Fruit fly (Drosophila melanogaster): Measurements from ENCODE around the gene Mhcl.

Mhcl gene

DNA sequence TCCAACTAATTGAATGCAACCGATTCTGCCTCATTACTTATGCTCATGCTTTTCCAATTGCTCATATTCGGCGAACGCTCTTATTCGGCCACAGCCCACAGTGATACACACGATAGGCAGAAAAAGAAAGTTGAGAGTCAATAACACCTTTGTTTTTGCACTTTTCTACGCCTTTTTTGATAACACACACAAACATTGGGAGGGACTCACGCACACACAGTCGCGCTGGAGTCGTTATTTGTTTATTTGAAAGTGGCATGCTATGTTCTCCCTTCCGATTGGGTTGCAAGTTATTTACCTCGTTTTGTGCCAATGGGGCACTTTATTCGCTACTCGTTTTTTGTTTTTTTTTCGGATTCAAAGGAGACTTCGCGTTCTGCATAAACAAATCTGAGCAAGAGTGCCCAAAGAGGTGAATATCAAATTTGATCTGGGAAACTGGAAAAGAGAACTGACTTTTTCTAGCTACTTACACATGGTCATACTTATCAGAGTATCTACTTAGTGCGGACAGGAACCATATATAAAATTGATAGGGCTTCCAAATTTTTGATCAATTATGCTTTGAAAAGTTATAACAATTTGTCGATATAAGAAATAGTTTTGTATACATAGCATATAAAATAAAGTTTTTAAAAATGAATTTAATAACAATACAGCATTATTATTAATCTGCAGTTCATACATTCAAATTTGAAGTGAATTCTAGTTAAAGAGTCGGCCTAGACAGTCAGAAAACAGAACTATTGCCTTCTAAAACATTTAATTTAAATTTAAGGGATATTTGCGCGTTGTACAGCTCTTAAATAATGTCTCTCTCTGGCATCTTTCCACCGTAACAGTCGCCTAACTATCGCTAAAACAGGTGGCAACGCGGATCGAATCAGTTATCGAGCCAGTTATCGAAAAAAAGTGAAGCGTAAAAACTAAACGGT lies at the start of gene Mhcl, which contains the start of gene Akt:
Gene Mhcl, minus strand, starts transcription at position 429 of the 935 bp plus-strand sequence.
Gene Akt, plus strand, starts transcription at position 896 of the 935 bp plus-strand sequence.
- peak; percentile 44 for TF ChIP-seq grn (GFP tag; optimal IDR thresholded peaks at IDR 0.05)
- peak; percentile 73 for TF ChIP-seq Sry-δ (GFP tag; optimal IDR thresholded peaks at IDR 0.05)
- TF ChIP-seq CG12299 (tag; optimal IDR thresholded peaks at IDR 0.05): no peak
- peak; percentile 15 for TF ChIP-seq CG2678 (tag; optimal IDR thresholded peaks at IDR 0.05)
- TF ChIP-seq CG4328 (GFP tag; optimal IDR thresholded peaks at IDR 0.05): no peak
- TF ChIP-seq CG11723 (GFP tag; optimal IDR thresholded peaks at IDR 0.05): no peak
- peak; percentile 52 for TF ChIP-seq pzg (GFP tag; optimal IDR thresholded peaks at IDR 0.05)
- TF ChIP-seq Jarid2 (GFP tag; optimal IDR thresholded peaks at IDR 0.05): no peak
- no peak for TF ChIP-seq CG12236 (GFP tag; optimal IDR thresholded peaks at IDR 0.05)
- peak; percentile 86 for TF ChIP-seq BEAF-32 (GFP tag; optimal IDR thresholded peaks at IDR 0.05)
- no peak for TF ChIP-seq CG1529 (GFP tag; optimal IDR thresholded peaks at IDR 0.05)
- TF ChIP-seq tna (GFP tag; IDR thresholded peaks at IDR 0.05; ENCODE audit: partially characterized antibody): peak; percentile 38; the same call in 1 of the 2 replicates
- peak; percentile 76; the same call in 1 of the 4 replicates for TF ChIP-seq chinmo (GFP tag; IDR thresholded peaks at IDR 0.05; ENCODE audit: partially characterized antibody)
- TF ChIP-seq CG18011 (GFP tag; optimal IDR thresholded peaks at IDR 0.05): no peak
- no peak for TF ChIP-seq chif (GFP tag; optimal IDR thresholded peaks at IDR 0.05)
- TF ChIP-seq E2f1 (GFP tag; IDR thresholded peaks at IDR 0.05): no peak
- TF ChIP-seq CG30403 (GFP tag; optimal IDR thresholded peaks at IDR 0.05): peak; percentile 15
- no peak for TF ChIP-seq Bdp1 (GFP tag; optimal IDR thresholded peaks at IDR 0.05)
- TF ChIP-seq vvl (GFP tag; IDR thresholded peaks at IDR 0.05): no peak; the same call in 1 of the 2 replicates
- peak; percentile 59; the same call in 1 of the 2 replicates for TF ChIP-seq unc-4 (GFP tag; IDR thresholded peaks at IDR 0.05; ENCODE audit: partially characterized antibody)
- TF ChIP-seq ab (GFP tag; optimal IDR thresholded peaks at IDR 0.05): no peak
- TF ChIP-seq Hmr (GFP tag; optimal IDR thresholded peaks at IDR 0.05): peak; percentile 12
- TF ChIP-seq gsb-n (tag; optimal IDR thresholded peaks at IDR 0.05): peak; percentile 23
- no peak for TF ChIP-seq CG7786 (GFP tag; optimal IDR thresholded peaks at IDR 0.05)
- TF ChIP-seq CG13775 (GFP tag; optimal IDR thresholded peaks at IDR 0.05): peak; percentile 37
- no peak for TF ChIP-seq Xrp1 (GFP tag; IDR thresholded peaks at IDR 0.05)
- peak; percentile 29 for TF ChIP-seq Blimp-1 (GFP tag; optimal IDR thresholded peaks at IDR 0.05)
- TF ChIP-seq zfh1 (GFP tag; IDR thresholded peaks at IDR 0.05): peak; percentile 29; the same call in 1 of the 3 replicates
- no peak for TF ChIP-seq pb (GFP tag; optimal IDR thresholded peaks at IDR 0.05)
- peak; percentile 23; the same call in 1 of the 2 replicates for TF ChIP-seq hbn (GFP tag; IDR thresholded peaks at IDR 0.05; ENCODE audit: partially characterized antibody)
- peak; percentile 33 for TF ChIP-seq CG8924 (tag; optimal IDR thresholded peaks at IDR 0.05)
- no peak for TF ChIP-seq zf30C (GFP tag; optimal IDR thresholded peaks at IDR 0.05)
- TF ChIP-seq CG2712 (tag; optimal IDR thresholded peaks at IDR 0.05): peak; percentile 42
- TF ChIP-seq row (GFP tag; IDR thresholded peaks at IDR 0.05): peak; percentile 65
- peak; percentile 17 for TF ChIP-seq Chrac-16 (GFP tag; optimal IDR thresholded peaks at IDR 0.05)
- no peak for TF ChIP-seq Oli (tag; optimal IDR thresholded peaks at IDR 0.05)
- TF ChIP-seq Fer3 (tag; optimal IDR thresholded peaks at IDR 0.05): no peak
- TF ChIP-seq Adf1 (GFP tag; IDR thresholded peaks at IDR 0.05): no peak
- peak; percentile 62 for TF ChIP-seq CG9797 (GFP tag; optimal IDR thresholded peaks at IDR 0.05)
- peak; percentile 31 for TF ChIP-seq stwl (tag; optimal IDR thresholded peaks at IDR 0.05)
- TF ChIP-seq Ptx1 (GFP tag; IDR thresholded peaks at IDR 0.05): peak; percentile 46; the same call in 1 of the 2 replicates
- no peak for TF ChIP-seq CG4360 (GFP tag; IDR thresholded peaks at IDR 0.05)
- TF ChIP-seq mirr (GFP tag; optimal IDR thresholded peaks at IDR 0.05): no peak
- peak; percentile 67 for TF ChIP-seq Scr (GFP tag; IDR thresholded peaks at IDR 0.05; ENCODE audit: partially characterized antibody)
- TF ChIP-seq Pdp1 (GFP tag; optimal IDR thresholded peaks at IDR 0.05): peak; percentile 26 to 48
- TF ChIP-seq az2 (GFP tag; optimal IDR thresholded peaks at IDR 0.05): peak; percentile 11
- no peak for TF ChIP-seq CG1647 (GFP tag; optimal IDR thresholded peaks at IDR 0.05)
